Worm (Caenorhabditis elegans) whole organism, L4 larva: ENCODE measurements around the gene srh-297.

ENCODE experiments used
- D1046.2 ChIP-seq: fragments of 200-800 bp; sonication (Bioruptor generic); IDR thresholded peaks from 2 replicates; pipeline ENCODE4 v1.3.6; 2022; ENCODE audit warnings: missing genetic modification characterization, missing compliant biosample characterization
- R02D3.7 ChIP-seq: fragments of 150-350 bp; sonication (generic microtip); optimal IDR thresholded peaks from 3 replicates; lab custom pipeline; 2014; ENCODE audit warnings: missing biosample characterization, missing genetic modification characterization
- ZK337.2 ChIP-seq: fragments of 200-800 bp; sonication (Bioruptor generic); IDR thresholded peaks from 2 replicates; pipeline ENCODE4 v1.3.6; 2022; ENCODE audit warnings: missing genetic modification reagents, missing genetic modification characterization, missing compliant biosample characterization
- ama-1 ChIP-seq: fragments of 150-350 bp; optimal IDR thresholded peaks from 2 replicates; lab custom pipeline; 2014; ENCODE audit warnings: inconsistent platforms, mixed read lengths
- arid-1 ChIP-seq: fragments of 200-800 bp; sonication (Bioruptor generic); conservative IDR thresholded peaks from 2 replicates; pipeline ENCODE4 v1.3.6; 2022; ENCODE audit warnings: missing genetic modification reagents, missing genetic modification characterization, missing compliant biosample characterization
- attf-4 ChIP-seq: sonication (generic microtip); optimal IDR thresholded peaks from 3 replicates; lab custom pipeline; 2017; ENCODE audit warnings: missing biosample characterization, missing genetic modification characterization
- ceh-20 ChIP-seq: fragments of 200-800 bp; sonication (Bioruptor generic); IDR thresholded peaks from 2 replicates; pipeline ENCODE4 v1.3.6; 2022; ENCODE audit warnings: missing genetic modification reagents, missing genetic modification characterization, missing compliant biosample characterization
- ces-1 ChIP-seq: fragments of 150-350 bp; sonication (generic microtip); optimal IDR thresholded peaks from 4 replicates; lab custom pipeline; 2014; ENCODE audit warnings: missing biosample characterization, missing genetic modification reagents, missing genetic modification characterization
- dmd-6 ChIP-seq: fragments of 200-800 bp; sonication (Bioruptor generic); IDR thresholded peaks from 2 replicates; pipeline ENCODE4 v1.3.6; 2022; ENCODE audit warnings: missing genetic modification reagents, missing genetic modification characterization, missing compliant biosample characterization
- dmd-9 ChIP-seq: fragments of 200-800 bp; sonication (Bioruptor generic); IDR thresholded peaks from 2 replicates; pipeline ENCODE4 v1.3.6; 2022; ENCODE audit warnings: missing genetic modification reagents, missing genetic modification characterization, missing compliant biosample characterization
- duxl-1 ChIP-seq: sonication (generic microtip); optimal IDR thresholded peaks from 2 replicates; lab custom pipeline; 2016; ENCODE audit warnings: mild to moderate bottlenecking, missing genetic modification characterization, moderate library complexity, missing compliant biosample characterization; ENCODE audit not compliant: poor library complexity
- dve-1 ChIP-seq: sonication (generic microtip); optimal IDR thresholded peaks from 2 replicates; lab custom pipeline; 2017; ENCODE audit warnings: antibody characterized with exemption, mild to moderate bottlenecking, missing genetic modification characterization, missing compliant biosample characterization; ENCODE audit not compliant: insufficient read depth
- egl-27 ChIP-seq: sonication (generic microtip); optimal IDR thresholded peaks from 3 replicates; lab custom pipeline; 2017; ENCODE audit warnings: missing biosample characterization, missing genetic modification reagents, missing genetic modification characterization
- egl-43 ChIP-seq: fragments of 200-800 bp; sonication (Bioruptor generic); IDR thresholded peaks from 2 replicates; pipeline ENCODE4 v1.3.6; 2022; ENCODE audit warnings: missing genetic modification reagents, missing genetic modification characterization, missing compliant biosample characterization
- hif-1 ChIP-seq, 2 experiments: sonication (generic microtip); optimal IDR thresholded peaks; 2 replicates each; lab custom pipeline; 2016 to 2017; ENCODE audit warnings: missing compliant biosample characterization in 2 of 2, missing genetic modification characterization in 2 of 2, missing genetic modification reagents in 2 of 2, missing genotype in 2 of 2, mild to moderate bottlenecking in 1 of 2
- hmg-1.1 ChIP-seq: fragments of 200-800 bp; sonication (Bioruptor generic); IDR thresholded peaks from 2 replicates; pipeline ENCODE4 v1.3.6; 2022; ENCODE audit warnings: missing genetic modification reagents, missing genetic modification characterization, missing compliant biosample characterization
- lim-7 ChIP-seq: fragments of 200-800 bp; sonication (Bioruptor generic); IDR thresholded peaks from 2 replicates; pipeline ENCODE4 v1.3.6; 2022; ENCODE audit warnings: missing genetic modification characterization, missing compliant biosample characterization
- lin-15B ChIP-seq: fragments of 150-350 bp; sonication (generic microtip); optimal IDR thresholded peaks from 3 replicates; lab custom pipeline; 2014; ENCODE audit warnings: missing biosample characterization, missing genetic modification characterization
- lin-29 ChIP-seq: fragments of 200-800 bp; sonication (Bioruptor generic); IDR thresholded peaks from 2 replicates; pipeline ENCODE4 v1.3.6; 2022; ENCODE audit warnings: missing genetic modification reagents, missing genetic modification characterization, missing compliant biosample characterization
- lir-3 ChIP-seq: sonication (generic microtip); optimal IDR thresholded peaks from 2 replicates; lab custom pipeline; 2016; ENCODE audit warnings: mild to moderate bottlenecking, missing genetic modification characterization, missing compliant biosample characterization
- lsy-2 ChIP-seq, 2 experiments: fragments of 150-350 bp in 1 of 2; sonication (generic microtip) in 1 of 2; optimal IDR thresholded peaks; 2 replicates each; lab custom pipeline; 2014 to 2017; ENCODE audit warnings: missing biosample characterization in 2 of 2, missing genetic modification characterization in 2 of 2
- madf-5 ChIP-seq, 2 experiments: fragments of 200-800 bp; sonication (Bioruptor generic); IDR thresholded peaks; 2 replicates each; pipeline ENCODE4 v1.3.6; 2022; ENCODE audit warnings: missing compliant biosample characterization in 2 of 2, missing genetic modification characterization in 2 of 2
- mes-2 ChIP-seq: sonication (generic microtip); optimal IDR thresholded peaks from 2 replicates; lab custom pipeline; 2016; ENCODE audit warnings: missing genotype, mild to moderate bottlenecking, missing genetic modification characterization, missing compliant biosample characterization; ENCODE audit not compliant: poor library complexity, severe bottlenecking
- mxl-3 ChIP-seq: fragments of 200-800 bp; sonication (Bioruptor generic); optimal IDR thresholded peaks from 2 replicates; lab custom pipeline; 2018; ENCODE audit warnings: mild to moderate bottlenecking, missing genetic modification characterization, missing compliant biosample characterization
- nhr-10 ChIP-seq: fragments of 150-350 bp; optimal IDR thresholded peaks from 2 replicates; lab custom pipeline; 2014; ENCODE audit warnings: missing biosample characterization, missing genetic modification characterization
- nhr-102 ChIP-seq: sonication (generic microtip); optimal IDR thresholded peaks from 2 replicates; lab custom pipeline; 2016; ENCODE audit warnings: mild to moderate bottlenecking, missing genetic modification characterization, moderate library complexity, missing compliant biosample characterization
- nhr-25 ChIP-seq: sonication (generic microtip); optimal IDR thresholded peaks from 2 replicates; lab custom pipeline; 2017; ENCODE audit warnings: missing genetic modification characterization, mild to moderate bottlenecking, missing compliant biosample characterization, antibody characterized with exemption, moderate library complexity, borderline replicate concordance; ENCODE audit not compliant: insufficient read depth
- nhr-28 ChIP-seq: fragments of 150-350 bp; optimal IDR thresholded peaks from 2 replicates; lab custom pipeline; 2014; ENCODE audit warnings: missing biosample characterization, missing genetic modification characterization
- nhr-42 ChIP-seq: fragments of 200-800 bp; sonication (Bioruptor generic); IDR thresholded peaks from 2 replicates; pipeline ENCODE4 v1.3.6; 2022; ENCODE audit warnings: missing genetic modification characterization, missing compliant biosample characterization
- nhr-6 ChIP-seq: fragments of 150-350 bp; optimal IDR thresholded peaks from 2 replicates; lab custom pipeline; 2014; ENCODE audit warnings: missing biosample characterization, missing genetic modification characterization
- rbr-2 ChIP-seq: sonication (generic microtip); optimal IDR thresholded peaks from 2 replicates; lab custom pipeline; 2016; ENCODE audit warnings: missing genotype, missing genetic modification characterization, missing compliant biosample characterization
- saeg-2 ChIP-seq: fragments of 200-800 bp; sonication (Bioruptor generic); IDR thresholded peaks from 2 replicates; pipeline ENCODE4 v1.3.6; 2022; ENCODE audit warnings: missing genetic modification reagents, missing genetic modification characterization, missing compliant biosample characterization
- skn-1 ChIP-seq: fragments of 150-350 bp; optimal IDR thresholded peaks from 2 replicates; lab custom pipeline; 2014; ENCODE audit warnings: missing biosample characterization, missing genetic modification characterization
- snpc-1.2 ChIP-seq: fragments of 200-800 bp; sonication (Bioruptor generic); IDR thresholded peaks from 2 replicates; pipeline ENCODE4 v1.3.6; 2022; ENCODE audit warnings: missing genetic modification reagents, missing genetic modification characterization, missing compliant biosample characterization
- spr-3 ChIP-seq: fragments of 200-800 bp; sonication (Bioruptor generic); optimal IDR thresholded peaks from 2 replicates; lab custom pipeline; 2018; ENCODE audit warnings: mild to moderate bottlenecking, missing genetic modification characterization, missing compliant biosample characterization
- tra-1 ChIP-seq: fragments of 200-800 bp; sonication (Bioruptor generic); IDR thresholded peaks from 2 replicates; pipeline ENCODE4 v1.3.6; 2022; ENCODE audit warnings: missing genetic modification reagents, missing genetic modification characterization, missing compliant biosample characterization
- vab-7 ChIP-seq: fragments of 200-800 bp; sonication (Bioruptor generic); IDR thresholded peaks from 2 replicates; pipeline ENCODE4 v1.3.6; 2022; ENCODE audit warnings: missing genetic modification reagents, missing genetic modification characterization, missing compliant biosample characterization
- zfp-2 ChIP-seq: sonication (generic microtip); optimal IDR thresholded peaks from 2 replicates; lab custom pipeline; 2016; ENCODE audit warnings: mild to moderate bottlenecking, missing genetic modification characterization, missing compliant biosample characterization
- zip-11 ChIP-seq: fragments of 200-800 bp; sonication (Bioruptor generic); IDR thresholded peaks from 2 replicates; pipeline ENCODE4 v1.3.6; 2022; ENCODE audit warnings: missing genetic modification characterization, missing compliant biosample characterization

srh-297 gene

ce11 chrII:3267815-3268214 is 37.5 kb upstream of the srh-297 start (continued):
- TF ChIP-seq mes-2 (tag; lab: Kevin White, UChicago): peak; percentile 55
- no peak for TF ChIP-seq rbr-2 (tag; lab: Kevin White, UChicago)
- TF ChIP-seq egl-27 (tag; lab: Kevin White, UChicago): no peak
- no peak for TF ChIP-seq tra-1 (GFP tag; lab: Robert Waterston, UW)
- peak; percentile 27 for TF ChIP-seq dve-1 (tag; lab: Kevin White, UChicago)
- no peak for TF ChIP-seq attf-4
- TF ChIP-seq mxl-3 (GFP tag; lab: Kevin White, UChicago): no peak
- TF ChIP-seq snpc-1.2 (GFP tag; lab: Robert Waterston, UW): 0 out of 2 replicates have a peak, but pooled peaks have one; percentile 45
- TF ChIP-seq madf-5 (GFP tag; IDR thresholded peaks at IDR 0.05; lab: Robert Waterston, UW): peak in 1 of 2 experiments; percentile 55; a peak in 1 of 4 replicates
- TF ChIP-seq vab-7 (GFP tag; lab: Robert Waterston, UW): peak; percentile 57; the same call in 1 of the 2 replicates
- TF ChIP-seq lim-7 (GFP tag; lab: Robert Waterston, UW): peak; percentile 70

DNA sequence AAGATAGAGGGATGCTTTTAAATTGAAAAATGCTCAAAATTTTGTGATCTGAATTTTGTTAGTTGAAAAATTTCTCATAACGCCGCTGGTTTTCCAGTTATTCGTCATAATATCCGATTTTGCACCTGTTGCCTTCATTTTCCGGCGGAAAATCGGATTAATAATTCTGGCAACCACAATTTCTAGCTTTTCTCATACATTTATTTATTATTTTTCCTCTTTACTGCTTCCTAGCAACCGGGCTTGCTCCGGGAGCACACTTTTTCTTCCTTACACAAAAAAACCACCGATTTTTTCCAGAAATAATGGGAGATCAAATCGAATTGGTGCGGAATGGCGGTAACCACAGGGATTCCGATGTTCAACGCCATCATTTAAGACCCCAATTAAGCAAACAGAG is 37.0 kb upstream of the srh-297 start, which contains the start of gene F02E11.7:
F02E11.7 (plus strand) TSS at position 301 of the 400 bp plus-strand sequence.
- TF ChIP-seq hmg-1.1 (GFP tag; lab: Robert Waterston, UW) (no peak), nhr-102 (tag; lab: Kevin White, UChicago) (no peak), saeg-2 (no peak), D1046.2 (GFP tag; lab: Robert Waterston, UW) (no peak), zfp-2 (tag; lab: Kevin White, UChicago) (no peak), skn-1 (tag; lab: Kevin White, UChicago) (no peak), dmd-9 (GFP tag; lab: Robert Waterston, UW) (no peak), dmd-6 (GFP tag; lab: Robert Waterston, UW) (no peak), duxl-1 (tag; lab: Kevin White, UChicago) (no peak), lin-15B (tag; lab: Kevin White, UChicago) (no peak), R02D3.7 (tag; lab: Kevin White, UChicago) (no peak), nhr-42 (GFP tag; lab: Robert Waterston, UW) (no peak)

ce11 chrII:3264704-3265103 is 34.4 kb upstream of the srh-297 start:
- no peak for TF ChIP-seq ama-1 (lab: Kevin White, UChicago)
- TF ChIP-seq duxl-1 (tag; lab: Kevin White, UChicago): no peak
- TF ChIP-seq nhr-102 (tag; lab: Kevin White, UChicago): no peak
- no peak for TF ChIP-seq nhr-10
- no peak for TF ChIP-seq lin-29 (GFP tag; lab: Robert Waterston, UW)
- TF ChIP-seq egl-43 (GFP tag; lab: Robert Waterston, UW): no peak
- no peak for TF ChIP-seq D1046.2 (GFP tag; lab: Robert Waterston, UW)
- no peak for TF ChIP-seq spr-3 (GFP tag; lab: Kevin White, UChicago)

- TF ChIP-seq nhr-28 (tag; lab: Kevin White, UChicago) (no peak), dve-1 (tag; lab: Kevin White, UChicago) (no peak), lir-3 (tag; lab: Kevin White, UChicago) (no peak), nhr-6 (tag; lab: Kevin White, UChicago) (no peak), zip-11 (GFP tag; lab: Robert Waterston, UW) (no peak), nhr-42 (GFP tag; lab: Robert Waterston, UW) (no peak), ZK337.2 (GFP tag; lab: Robert Waterston, UW) (no peak), nhr-25 (no peak), arid-1 (GFP tag; lab: Robert Waterston, UW) (no peak), dmd-6 (GFP tag; lab: Robert Waterston, UW) (no peak), hif-1 (tag; optimal IDR thresholded peaks at IDR 0.05; lab: Kevin White, UChicago) (no peak), ces-1 (no peak), lsy-2 (tag; optimal IDR thresholded peaks at IDR 0.05; lab: Kevin White, UChicago) (no peak), ceh-20 (GFP tag; lab: Robert Waterston, UW) (no peak), mes-2 (tag; lab: Kevin White, UChicago) (no peak)
These were observed 32.2 kb upstream of the srh-297 start, which contains the start of gene F02E11.2 for ce11 chrII:3262504-3262903. Gene F02E11.2, plus strand, starts transcription at chrII:3262804.
